Worm (Caenorhabditis elegans): ENCODE results near the gene srg-53.

The srg-53 gene

DNA sequence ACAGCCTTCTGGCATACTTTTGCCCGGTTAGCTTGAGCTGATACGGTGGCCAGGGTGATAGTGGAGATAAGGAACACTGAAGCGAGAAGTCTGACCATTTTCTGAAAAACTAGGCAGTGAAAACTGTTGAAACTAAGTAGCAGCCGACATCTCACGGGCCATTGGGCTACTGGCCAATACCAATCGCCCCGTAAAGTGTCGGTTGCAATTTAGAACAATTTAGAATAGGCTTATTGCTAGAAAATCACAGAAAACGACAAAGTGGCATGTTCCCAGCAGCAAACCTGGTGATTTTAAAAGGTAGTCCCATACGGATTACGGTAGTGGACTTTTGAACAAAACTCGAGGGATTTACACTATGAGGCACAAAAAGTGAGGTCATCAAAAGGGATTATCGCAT lies 8.2 kb upstream of the srg-53 start, which contains the start of gene T02B11.4:
Gene T02B11.4, minus strand, starts transcription at position 101 of the 400 bp plus-strand sequence.
- TF ChIP-seq ceh-82 (tag; optimal IDR thresholded peaks at IDR 0.05) (no peak), unc-55 (GFP tag; optimal IDR thresholded peaks at IDR 0.05) (no peak), alr-1 (tag; optimal IDR thresholded peaks at IDR 0.05) (no peak), nhr-237 (tag; optimal IDR thresholded peaks at IDR 0.05) (no peak), nhr-77 (tag; optimal IDR thresholded peaks at IDR 0.05) (no peak), C34F6.9 (tag; optimal IDR thresholded peaks at IDR 0.05) (no peak), fos-1 (tag; optimal IDR thresholded peaks at IDR 0.05) (no peak), dmd-4 (tag; optimal IDR thresholded peaks at IDR 0.05) (no peak), lsy-2 (tag; optimal IDR thresholded peaks at IDR 0.05) (no peak), sma-3 (GFP tag; optimal IDR thresholded peaks at IDR 0.05) (no peak), ZK546.5 (tag; optimal IDR thresholded peaks at IDR 0.05) (no peak), peb-1 (tag; optimal IDR thresholded peaks at IDR 0.05) (no peak), nhr-25 (tag; optimal IDR thresholded peaks at IDR 0.05) (no peak), nhr-6 (tag; optimal IDR thresholded peaks at IDR 0.05) (no peak), nhr-23 (tag; optimal IDR thresholded peaks at IDR 0.05) (no peak), lin-11 (tag; optimal IDR thresholded peaks at IDR 0.05) (no peak), unc-62 (GFP tag; optimal IDR thresholded peaks at IDR 0.05) (no peak), blmp-1 (tag; optimal IDR thresholded peaks at IDR 0.05; ENCODE audit: insufficient read depth) (no peak), sem-4 (tag; optimal IDR thresholded peaks at IDR 0.05) (no peak), ceh-16 (tag; optimal IDR thresholded peaks at IDR 0.05) (no peak)

DNA sequence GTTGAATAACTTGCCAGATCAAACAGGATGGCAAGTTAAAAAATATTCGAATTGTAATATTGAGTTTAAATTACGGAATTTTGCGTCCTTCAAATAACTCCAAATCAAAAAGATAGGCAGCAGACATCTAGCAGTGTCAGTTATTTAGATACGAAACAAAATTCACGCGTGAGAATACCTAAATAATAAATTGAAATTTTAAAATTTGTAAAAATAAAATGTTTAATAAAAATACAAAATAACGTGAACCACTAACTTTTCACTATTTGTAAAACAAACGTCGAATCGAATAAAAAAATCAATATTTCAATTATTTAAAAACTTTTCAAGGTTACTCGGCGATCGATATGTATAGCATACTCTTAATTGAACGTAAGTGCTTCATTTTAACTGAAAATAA lies 3.3 kb upstream of the srg-53 start, which contains the start of gene T02B11.9:
Gene T02B11.9, plus strand, starts transcription at position 301 of the 400 bp plus-strand sequence.
- TF ChIP-seq crh-2 (tag; optimal IDR thresholded peaks at IDR 0.05) (no peak), nhr-12 (tag; optimal IDR thresholded peaks at IDR 0.05) (no peak), ZK546.5 (tag; optimal IDR thresholded peaks at IDR 0.05) (no peak), nhr-11 (tag; optimal IDR thresholded peaks at IDR 0.05) (no peak), nhr-6 (tag; optimal IDR thresholded peaks at IDR 0.05) (no peak), ztf-4 (tag; optimal IDR thresholded peaks at IDR 0.05) (no peak), gmeb-1 (tag; optimal IDR thresholded peaks at IDR 0.05) (no peak), lsy-2 (tag; optimal IDR thresholded peaks at IDR 0.05) (no peak), elt-3 (tag; optimal IDR thresholded peaks at IDR 0.05) (no peak), sem-4 (tag; optimal IDR thresholded peaks at IDR 0.05) (no peak), ceh-16 (tag; optimal IDR thresholded peaks at IDR 0.05) (no peak), fos-1 (tag; optimal IDR thresholded peaks at IDR 0.05) (no peak), lin-39 (tag; optimal IDR thresholded peaks at IDR 0.05) (no peak), R02D3.7 (tag; optimal IDR thresholded peaks at IDR 0.05) (no peak), nhr-129 (tag; optimal IDR thresholded peaks at IDR 0.05) (no peak)

DNA sequence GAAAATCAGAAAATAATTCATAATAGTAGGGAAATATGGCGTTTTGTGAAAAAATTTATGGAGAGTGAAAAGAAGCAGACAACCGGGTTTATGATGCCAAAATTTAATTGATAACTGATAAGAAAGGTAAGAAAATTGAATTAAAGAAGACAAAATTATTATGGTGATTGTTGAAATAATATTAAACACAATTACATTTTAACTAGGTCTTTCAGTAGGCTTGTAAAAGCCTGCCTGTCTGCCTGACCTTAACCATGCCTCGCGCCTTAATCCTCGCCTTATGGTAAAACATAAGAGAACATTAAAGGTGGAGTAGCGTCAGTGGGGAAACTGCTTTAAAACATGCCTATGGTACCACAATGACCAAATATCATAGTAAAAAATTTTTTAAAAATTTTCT lies 704 bp upstream of the srg-53 start, which contains the start of gene T02B11.8:
Gene T02B11.8, minus strand, starts transcription at position 101 of the 400 bp plus-strand sequence.
- TF ChIP-seq ama-1 (optimal IDR thresholded peaks at IDR 0.05) (no peak), unc-55 (GFP tag; optimal IDR thresholded peaks at IDR 0.05) (no peak), egl-27 (tag; optimal IDR thresholded peaks at IDR 0.05) (no peak), mab-5 (tag; optimal IDR thresholded peaks at IDR 0.05) (no peak), ztf-4 (tag; optimal IDR thresholded peaks at IDR 0.05) (no peak), nhr-11 (tag; optimal IDR thresholded peaks at IDR 0.05) (no peak), crh-2 (tag; optimal IDR thresholded peaks at IDR 0.05) (no peak), sma-3 (GFP tag; optimal IDR thresholded peaks at IDR 0.05) (no peak), ZK546.5 (tag; optimal IDR thresholded peaks at IDR 0.05) (no peak)

DNA sequence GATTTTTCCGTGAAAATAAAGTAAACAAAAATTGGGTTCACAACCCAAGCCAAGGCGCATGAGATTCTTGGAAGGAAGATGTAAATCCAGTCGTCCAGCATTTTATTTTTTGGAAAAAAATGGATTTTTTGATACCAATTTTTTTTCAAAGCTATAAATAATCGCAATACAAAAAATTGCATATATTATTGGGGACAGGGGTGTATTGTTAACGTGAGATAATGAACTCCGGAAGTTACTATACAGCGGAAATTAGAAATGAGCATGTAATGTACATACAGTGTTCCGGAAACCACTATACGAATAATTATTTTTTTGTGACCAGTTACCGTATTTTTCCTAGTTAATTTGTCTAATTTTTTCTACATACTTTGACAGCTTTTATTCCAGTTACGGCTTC lies 5.1 kb downstream of the srg-53 start, which contains the start of gene srj-38:
Gene srj-38, minus strand, starts transcription at position 101 of the 400 bp plus-strand sequence.
- TF ChIP-seq sem-4 (tag; optimal IDR thresholded peaks at IDR 0.05) (no peak), alr-1 (tag; optimal IDR thresholded peaks at IDR 0.05) (no peak), snpc-4 (tag; optimal IDR thresholded peaks at IDR 0.05) (no peak), nhr-237 (tag; optimal IDR thresholded peaks at IDR 0.05) (no peak), nhr-129 (tag; optimal IDR thresholded peaks at IDR 0.05) (no peak), nhr-25 (tag; optimal IDR thresholded peaks at IDR 0.05) (no peak), ceh-82 (tag; optimal IDR thresholded peaks at IDR 0.05) (no peak), fos-1 (tag; optimal IDR thresholded peaks at IDR 0.05) (no peak), mab-5 (tag; optimal IDR thresholded peaks at IDR 0.05) (no peak), ZK546.5 (tag; optimal IDR thresholded peaks at IDR 0.05) (no peak), nhr-6 (tag; optimal IDR thresholded peaks at IDR 0.05) (no peak), nhr-77 (tag; optimal IDR thresholded peaks at IDR 0.05) (no peak), blmp-1 (tag; optimal IDR thresholded peaks at IDR 0.05; ENCODE audit: insufficient read depth) (no peak), elt-3 (tag; optimal IDR thresholded peaks at IDR 0.05) (no peak), nhr-10 (tag; optimal IDR thresholded peaks at IDR 0.05) (no peak), nhr-12 (tag; optimal IDR thresholded peaks at IDR 0.05) (no peak)

DNA sequence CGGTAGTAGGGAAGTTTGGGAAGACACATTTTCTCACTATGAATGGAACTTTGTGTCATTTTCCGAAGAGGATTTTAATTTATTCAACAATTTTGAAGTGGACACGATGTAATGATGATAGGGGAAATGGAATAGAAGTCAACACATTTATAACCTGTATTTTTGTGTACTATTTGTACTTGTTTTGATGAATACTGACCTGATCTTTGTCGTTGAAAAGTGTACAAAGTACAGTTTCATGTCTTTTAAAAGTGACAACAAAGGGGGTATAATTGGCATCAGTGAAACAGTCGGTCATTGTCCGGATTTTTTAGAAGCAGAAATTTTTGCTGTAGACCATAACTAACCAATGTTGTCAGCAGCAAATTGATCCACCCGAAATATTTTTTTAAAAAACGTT lies 9.9 kb downstream of the srg-53 start, which contains the start of gene T02B11.6:
Gene T02B11.6, minus strand, starts transcription at position 101 of the 400 bp plus-strand sequence.
- no peak for TF ChIP-seq nhr-10 (tag; optimal IDR thresholded peaks at IDR 0.05)

Measured in whole organism, L2 larva.